Fruit fly (Drosophila melanogaster): Measurements from ENCODE around the gene CG9008.

dm6 chr2L:13773697-13774096, 6.3 kb downstream of the CG9008 start, which contains the start of gene CG43376:
- TF ChIP-seq psq (GFP tag; optimal IDR thresholded peaks at IDR 0.05) (no peak), CG32264 (GFP tag; optimal IDR thresholded peaks at IDR 0.05) (no peak), lola (GFP tag; optimal IDR thresholded peaks at IDR 0.05) (no peak), tai (GFP tag; optimal IDR thresholded peaks at IDR 0.05) (no peak), pan (optimal IDR thresholded peaks at IDR 0.05) (no peak), foxo (GFP tag; optimal IDR thresholded peaks at IDR 0.05) (no peak), Vsx2 (GFP tag; optimal IDR thresholded peaks at IDR 0.05; ENCODE audit: partially characterized antibody) (no peak), dsf (GFP tag; optimal IDR thresholded peaks at IDR 0.05; ENCODE audit: borderline replicate concordance) (no peak), fru (GFP tag; optimal IDR thresholded peaks at IDR 0.05) (no peak)
